Fruit fly (Drosophila melanogaster) Kc167 (cell line): Measurements from ENCODE around the gene Invadolysin.

Experiments
- Myc ChIP-seq: fragments of >200 bp; optimal IDR thresholded peaks from 2 replicates; lab custom pipeline; 2017; ENCODE audit warnings: missing external identifiers
- Sin3A ChIP-seq: fragments of >200 bp; optimal IDR thresholded peaks from 2 replicates; lab custom pipeline; 2018; ENCODE audit warnings: missing external identifiers
- h ChIP-seq: fragments of >200 bp; optimal IDR thresholded peaks from 3 replicates; lab custom pipeline; 2018; ENCODE audit warnings: missing external identifiers
- insv ChIP-seq: fragments of >200 bp; optimal IDR thresholded peaks from 3 replicates; lab custom pipeline; 2018; ENCODE audit warnings: missing external identifiers
- psq ChIP-seq: fragments of >200 bp; optimal IDR thresholded peaks from 2 replicates; lab custom pipeline; 2017; ENCODE audit warnings: missing external identifiers
- ttk ChIP-seq: sonication (Bioruptor generic); optimal IDR thresholded peaks from 2 replicates; lab custom pipeline; 2017; ENCODE audit warnings: missing external identifiers

DNA sequence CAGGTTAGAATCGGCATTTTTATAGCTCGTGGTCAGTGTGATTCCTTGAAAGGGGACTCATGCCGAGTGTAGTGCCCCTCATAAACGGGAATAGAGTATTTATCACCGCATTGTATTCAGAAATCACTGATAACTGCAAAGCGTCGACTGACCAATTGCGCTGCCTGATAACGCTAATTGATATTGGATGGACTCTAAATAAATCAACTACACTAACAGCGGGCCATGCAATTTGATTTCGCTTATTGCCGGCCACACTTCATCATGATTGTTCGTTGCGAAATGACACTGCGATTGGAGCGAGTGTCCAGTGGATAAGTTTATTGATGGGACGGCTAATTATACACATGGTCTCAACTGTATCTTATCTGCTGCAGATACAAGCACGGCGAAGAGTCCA is 24.9 kb upstream of the Invadolysin start:
- TF ChIP-seq psq (lab: Kevin White, UChicago) (no peak), ttk (no peak), insv (lab: Kevin White, UChicago) (no peak), Sin3A (lab: Kevin White, UChicago) (no peak), h (no peak), Myc (lab: Kevin White, UChicago) (no peak)
